Worm (Caenorhabditis elegans) whole organism, mixed stage, embryonic: ENCODE results near the gene C06E7.88.

Experiments
- blmp-1 ChIP-seq: fragments of 150-350 bp; optimal IDR thresholded peaks from 2 replicates; lab custom pipeline; 2014; ENCODE audit warnings: missing biosample characterization, missing genetic modification characterization
- nhr-12 ChIP-seq: fragments of 150-350 bp; optimal IDR thresholded peaks from 2 replicates; lab custom pipeline; 2014; ENCODE audit warnings: missing biosample characterization, missing genetic modification characterization
- snpc-4 ChIP-seq: fragments of 150-350 bp; optimal IDR thresholded peaks from 2 replicates; lab custom pipeline; 2014; ENCODE audit warnings: missing biosample characterization, missing genetic modification characterization
- unc-62 ChIP-seq: fragments of 150-350 bp; optimal IDR thresholded peaks from 2 replicates; lab custom pipeline; 2014; ENCODE audit warnings: missing biosample characterization, missing genetic modification reagents, missing genetic modification characterization
- zip-8 ChIP-seq: fragments of 150-350 bp; optimal IDR thresholded peaks from 2 replicates; lab custom pipeline; 2014; ENCODE audit warnings: missing biosample characterization, missing genetic modification characterization
- ztf-11 ChIP-seq: fragments of 150-350 bp; optimal IDR thresholded peaks from 2 replicates; lab custom pipeline; 2014; ENCODE audit warnings: missing biosample characterization, missing genetic modification characterization

DNA sequence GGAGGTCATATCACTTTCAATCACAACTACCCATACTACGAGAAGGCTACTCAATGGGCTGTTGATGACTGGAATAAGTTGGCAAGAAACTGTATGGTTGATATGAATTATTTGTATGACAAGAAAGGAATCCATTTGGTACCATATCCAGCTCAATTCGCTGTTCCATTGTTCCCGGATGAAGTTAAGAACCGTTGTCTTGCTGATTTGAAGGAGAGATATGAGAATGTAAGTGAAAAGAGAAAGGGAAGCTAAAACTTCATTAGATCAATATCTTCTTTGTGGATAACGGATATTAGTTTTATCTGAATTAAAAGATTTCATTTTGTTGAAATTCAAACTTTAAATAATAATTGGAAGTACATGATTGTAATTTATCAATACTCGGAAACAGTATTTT is 19.5 kb upstream of the C06E7.88 start:
- TF ChIP-seq blmp-1 (tag; lab: Kevin White, UChicago) (no peak), unc-62 (GFP tag; lab: Kevin White, UChicago) (no peak), ztf-11 (tag; lab: Kevin White, UChicago) (no peak), zip-8 (tag; lab: Kevin White, UChicago) (no peak), snpc-4 (no peak), nhr-12 (no peak)
